Worm (Caenorhabditis elegans) whole organism, late embryonic: ENCODE data around the gene C08F8.3.
"Not testable (repeated sequence)": the region's sequence is repeated elsewhere in the genome, so short reads cannot be mapped to it uniquely, and the experiment has no call there.

Experiments
- C08G9.2 ChIP-seq: sonication (generic microtip); optimal IDR thresholded peaks from 2 replicates; lab custom pipeline; 2016; ENCODE audit warnings: mild to moderate bottlenecking, missing genetic modification characterization, moderate library complexity, missing compliant biosample characterization
- C38D4.7 ChIP-seq: fragments of 200-800 bp; sonication (Bioruptor generic); optimal IDR thresholded peaks from 2 replicates; lab custom pipeline; 2018; ENCODE audit warnings: mild to moderate bottlenecking, missing genetic modification characterization, moderate library complexity, missing compliant biosample characterization
- K02D7.2 ChIP-seq: sonication (generic microtip); optimal IDR thresholded peaks from 2 replicates; lab custom pipeline; 2017; ENCODE audit warnings: mild to moderate bottlenecking, missing genetic modification characterization, missing compliant biosample characterization
- ahr-1 ChIP-seq: sonication (generic microtip); optimal IDR thresholded peaks from 2 replicates; lab custom pipeline; 2016; ENCODE audit warnings: missing genetic modification characterization, missing compliant biosample characterization
- ceh-19 ChIP-seq: fragments of 200-800 bp; sonication (Bioruptor generic); optimal IDR thresholded peaks from 2 replicates; lab custom pipeline; 2018; ENCODE audit warnings: mild to moderate bottlenecking, missing genetic modification characterization, missing compliant biosample characterization
- ceh-2 ChIP-seq: sonication (generic microtip); optimal IDR thresholded peaks from 2 replicates; lab custom pipeline; 2016; ENCODE audit warnings: missing genotype, missing genetic modification characterization, missing compliant biosample characterization
- ceh-22 ChIP-seq: sonication (generic microtip); optimal IDR thresholded peaks from 2 replicates; lab custom pipeline; 2017; ENCODE audit warnings: missing biosample characterization, missing genetic modification characterization
- ceh-31 ChIP-seq: sonication (generic microtip); optimal IDR thresholded peaks from 2 replicates; lab custom pipeline; 2016; ENCODE audit warnings: missing genetic modification characterization, missing compliant biosample characterization
- ceh-34 ChIP-seq: sonication (generic microtip); optimal IDR thresholded peaks from 2 replicates; lab custom pipeline; 2016; ENCODE audit warnings: mild to moderate bottlenecking, missing genetic modification characterization, missing compliant biosample characterization
- ceh-48 ChIP-seq: sonication (generic microtip); optimal IDR thresholded peaks from 2 replicates; lab custom pipeline; 2016; ENCODE audit warnings: missing genetic modification characterization, inconsistent platforms, missing compliant biosample characterization
- ceh-6 ChIP-seq: fragments of 200-800 bp; sonication (Bioruptor generic); optimal IDR thresholded peaks from 2 replicates; lab custom pipeline; 2018; ENCODE audit warnings: mild to moderate bottlenecking, missing genetic modification characterization, missing compliant biosample characterization
- che-1 ChIP-seq: sonication (generic microtip); optimal IDR thresholded peaks from 2 replicates; lab custom pipeline; 2016; ENCODE audit warnings: mild to moderate bottlenecking, missing genetic modification characterization, missing compliant biosample characterization
- elt-2 ChIP-seq: sonication (generic microtip); optimal IDR thresholded peaks from 2 replicates; lab custom pipeline; 2016; ENCODE audit warnings: missing genetic modification reagents, missing genetic modification characterization, missing compliant biosample characterization
- ets-4 ChIP-seq: sonication (generic microtip); optimal IDR thresholded peaks from 2 replicates; lab custom pipeline; 2016; ENCODE audit warnings: missing genetic modification characterization, missing compliant biosample characterization
- fax-1 ChIP-seq: sonication (generic microtip); optimal IDR thresholded peaks from 2 replicates; lab custom pipeline; 2016; ENCODE audit warnings: missing genotype, missing genetic modification characterization, missing compliant biosample characterization
- gmeb-2 ChIP-seq: sonication (generic microtip); optimal IDR thresholded peaks from 2 replicates; lab custom pipeline; 2016; ENCODE audit warnings: missing genetic modification characterization, inconsistent platforms, missing compliant biosample characterization
- hlh-30 ChIP-seq: sonication (generic microtip); optimal IDR thresholded peaks from 2 replicates; lab custom pipeline; 2017; ENCODE audit warnings: antibody characterized with exemption, missing genetic modification characterization, missing compliant biosample characterization; ENCODE audit not compliant: insufficient read depth
- hlh-6 ChIP-seq: sonication (generic microtip); optimal IDR thresholded peaks from 2 replicates; lab custom pipeline; 2016; ENCODE audit warnings: missing genotype, missing genetic modification characterization, missing compliant biosample characterization
- lim-6 ChIP-seq: sonication (generic microtip); optimal IDR thresholded peaks from 2 replicates; lab custom pipeline; 2016; ENCODE audit warnings: missing genetic modification characterization, missing compliant biosample characterization
- madf-2 ChIP-seq: sonication (generic microtip); optimal IDR thresholded peaks from 2 replicates; lab custom pipeline; 2017; ENCODE audit warnings: missing genetic modification characterization, missing compliant biosample characterization
- mec-3 ChIP-seq: sonication (generic microtip); optimal IDR thresholded peaks from 2 replicates; lab custom pipeline; 2016; ENCODE audit warnings: borderline replicate concordance, missing genetic modification characterization, missing compliant biosample characterization
- nfya-1 ChIP-seq: sonication (generic microtip); optimal IDR thresholded peaks from 2 replicates; lab custom pipeline; 2017; ENCODE audit warnings: missing genetic modification characterization, mild to moderate bottlenecking, missing compliant biosample characterization, antibody characterized with exemption, moderate library complexity
- nhr-11 ChIP-seq: fragments of 150-350 bp; optimal IDR thresholded peaks from 2 replicates; lab custom pipeline; 2014; ENCODE audit warnings: missing biosample characterization, missing genetic modification characterization
- npax-4 ChIP-seq: sonication (generic microtip); optimal IDR thresholded peaks from 2 replicates; lab custom pipeline; 2016; ENCODE audit warnings: missing genetic modification characterization, missing compliant biosample characterization
- pha-2 ChIP-seq: sonication (generic microtip); optimal IDR thresholded peaks from 2 replicates; lab custom pipeline; 2017; ENCODE audit warnings: mild to moderate bottlenecking, missing genetic modification characterization, missing compliant biosample characterization
- sdc-2 ChIP-seq: sonication (generic microtip); optimal IDR thresholded peaks from 2 replicates; lab custom pipeline; 2016; ENCODE audit warnings: missing genotype, missing genetic modification characterization, missing compliant biosample characterization
- sox-2 ChIP-seq: fragments of 200-800 bp; sonication (Bioruptor generic); IDR thresholded peaks from 2 replicates; pipeline ENCODE4 v1.3.6; 2022; ENCODE audit warnings: missing genetic modification reagents, missing genetic modification characterization, missing compliant biosample characterization
- sox-4 ChIP-seq: sonication (generic microtip); optimal IDR thresholded peaks from 2 replicates; lab custom pipeline; 2017; ENCODE audit warnings: mild to moderate bottlenecking, missing genetic modification characterization, inconsistent platforms, missing compliant biosample characterization
- zip-5 ChIP-seq: sonication (generic microtip); optimal IDR thresholded peaks from 2 replicates; lab custom pipeline; 2016; ENCODE audit warnings: missing genetic modification characterization, missing compliant biosample characterization
- ztf-16 ChIP-seq: sonication (generic microtip); optimal IDR thresholded peaks from 2 replicates; lab custom pipeline; 2017; ENCODE audit warnings: missing genetic modification characterization, missing compliant biosample characterization

The C08F8.3 gene

DNA sequence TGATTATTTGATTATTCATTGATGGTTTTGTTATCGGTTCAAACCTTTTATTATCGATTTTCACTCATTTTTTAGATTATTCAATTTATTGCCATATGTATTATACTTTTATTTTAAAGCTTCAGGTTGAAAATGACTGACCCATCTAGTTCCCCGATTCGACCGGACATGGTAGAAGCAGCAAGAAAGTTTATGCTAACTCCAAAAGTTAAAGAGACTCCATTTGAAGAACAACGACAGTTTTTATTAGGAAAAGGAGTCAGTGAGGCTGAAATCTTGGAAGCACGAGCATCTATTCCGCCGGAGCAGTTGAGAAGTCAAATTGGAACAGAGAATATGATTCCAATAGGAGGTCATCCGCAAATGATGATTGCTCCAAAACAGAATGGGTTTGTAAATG, 28.2 kb downstream of the C08F8.3 start, which contains the start of gene prx-14:
TSS of gene prx-14 (plus strand) at position 120 of the 400 bp plus-strand sequence.
- TF ChIP-seq nfya-1 (no peak), elt-2 (tag; lab: Kevin White, UChicago) (peak; percentile 33)

ce11 chrIV:11183991-11184390, 29.1 kb downstream of the C08F8.3 start, which contains the start of gene nuaf-3:
nuaf-3 (plus strand) TSS chrIV:11184291.
- no peak for TF ChIP-seq ets-4 (tag; lab: Kevin White, UChicago)
- no peak for TF ChIP-seq ceh-2 (tag; lab: Kevin White, UChicago)
- no peak for TF ChIP-seq fax-1
- TF ChIP-seq ceh-6, result no peak
- no peak for TF ChIP-seq hlh-6

ce11 chrIV:11186729-11187128, 31.9 kb downstream of the C08F8.3 start, which contains the start of gene sdz-27:
sdz-27 (plus strand) TSS chrIV:11187029.
- TF ChIP-seq hlh-30 (tag; lab: Kevin White, UChicago) (no peak), sox-4 (tag; lab: Kevin White, UChicago) (no peak), nhr-11 (no peak), ahr-1 (tag; lab: Kevin White, UChicago) (no peak), npax-4 (no peak), ceh-34 (no peak), zip-5 (no peak), madf-2 (tag; lab: Kevin White, UChicago) (no peak), ceh-19 (no peak), sdc-2 (tag; lab: Kevin White, UChicago) (no peak), C08G9.2 (tag; lab: Kevin White, UChicago) (no peak), lim-6 (no peak), C38D4.7 (GFP tag; lab: Kevin White, UChicago) (no peak), ceh-48 (no peak), K02D7.2 (tag; lab: Kevin White, UChicago) (no peak), nfya-1 (no peak), pha-2 (no peak), gmeb-2 (tag; lab: Kevin White, UChicago) (no peak)

DNA sequence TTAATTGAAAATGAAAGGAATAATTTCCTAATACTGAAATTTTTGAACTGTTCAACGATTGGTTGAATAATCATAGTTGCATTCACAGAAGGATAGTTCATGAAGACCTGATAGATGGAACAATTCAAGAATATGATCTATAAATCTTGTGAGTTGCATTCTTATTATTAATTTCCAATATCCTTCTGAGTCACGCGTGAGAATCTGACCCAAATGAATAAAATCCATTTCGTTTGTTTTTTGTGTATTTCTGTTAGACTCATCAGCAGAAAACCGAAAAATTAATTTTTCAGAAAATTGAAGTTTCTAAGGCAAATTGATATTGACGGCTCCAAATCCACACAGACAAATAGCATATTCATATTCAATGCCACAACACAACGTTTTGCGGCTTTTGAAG, 34.6 kb downstream of the C08F8.3 start, which contains the start of gene fbxb-79:
TSS of gene fbxb-79 (minus strand) at position 101 of the 400 bp plus-strand sequence.
- no peak for TF ChIP-seq ztf-16
- TF ChIP-seq ceh-22 (tag; lab: Kevin White, UChicago), result no peak
- no peak for TF ChIP-seq che-1 (tag; lab: Kevin White, UChicago)

ce11 chrIV:11196866-11197265, 42.0 kb downstream of the C08F8.3 start:
- peak; percentile 22; the same call in 1 of the 2 replicates for TF ChIP-seq sox-2

DNA sequence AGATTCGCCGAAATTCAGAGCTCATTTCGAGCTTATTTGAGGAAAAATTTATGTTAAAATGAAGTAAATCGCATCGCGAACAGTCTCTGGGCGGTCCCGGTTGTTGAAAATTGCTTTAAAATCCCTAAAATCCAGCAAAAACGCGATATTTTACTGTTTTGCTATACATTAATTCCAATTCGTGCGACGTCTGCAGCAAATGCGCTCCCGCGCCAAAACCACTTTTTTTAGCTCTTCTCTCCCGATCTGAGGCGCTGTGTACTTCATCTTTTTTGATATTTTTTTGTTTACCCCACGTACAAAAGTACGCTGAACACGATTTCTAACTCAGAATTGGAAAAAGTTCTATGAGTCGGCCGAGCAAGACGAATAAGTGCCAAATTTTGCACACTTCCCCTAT, 44.1 kb downstream of the C08F8.3 start, which contains the start of gene R07H5.16:
TSS of gene R07H5.16 (plus strand) at position 348 of the 400 bp plus-strand sequence.
- peak; percentile 12 for TF ChIP-seq ceh-31 (tag; lab: Kevin White, UChicago)

DNA sequence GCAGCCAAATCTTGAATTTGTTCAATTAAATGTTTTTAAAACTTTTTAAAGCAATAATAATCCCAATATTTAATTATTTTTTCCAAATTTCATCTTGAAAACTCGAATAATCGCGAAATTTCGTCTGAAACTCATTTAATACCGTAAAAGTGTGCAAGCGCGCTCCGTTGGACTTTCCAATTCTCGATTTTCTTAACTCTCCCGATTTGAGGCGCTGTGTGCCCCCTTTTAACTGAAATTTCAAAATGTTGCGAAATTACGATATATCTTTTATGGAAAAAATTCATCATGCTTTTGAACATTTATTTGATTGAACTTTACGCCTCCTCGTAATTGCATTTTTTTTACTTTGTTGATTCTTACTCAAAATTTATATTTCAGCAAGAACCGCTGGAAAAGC, 47.5 kb downstream of the C08F8.3 start, which contains the start of gene R07H5.11:
TSS of gene R07H5.11 (plus strand) at position 380 of the 400 bp plus-strand sequence.
- not testable (repeated sequence) for TF ChIP-seq lim-6; mec-3 (tag; lab: Kevin White, UChicago); fax-1
- TF ChIP-seq, all 69 proteins: peak for 0; not testable (repeated sequence) for 69
